Worm (Caenorhabditis elegans) whole organism, L2 larva: ENCODE data around the gene chk-2.

Experiments used
- C34F6.9 ChIP-seq: fragments of 150-350 bp; optimal IDR thresholded peaks from 2 replicates; lab custom pipeline; 2014; ENCODE audit warnings: missing biosample characterization, missing genetic modification characterization
- F13H6.1 ChIP-seq: sonication (generic microtip); optimal IDR thresholded peaks from 2 replicates; lab custom pipeline; 2016; ENCODE audit warnings: missing genetic modification characterization, missing compliant biosample characterization
- R02D3.7 ChIP-seq: fragments of 150-350 bp; optimal IDR thresholded peaks from 2 replicates; lab custom pipeline; 2014; ENCODE audit warnings: missing biosample characterization, missing genetic modification characterization
- Y55F3AM.14 ChIP-seq: fragments of 200-800 bp; sonication (Bioruptor generic); optimal IDR thresholded peaks from 2 replicates; lab custom pipeline; 2018; ENCODE audit warnings: mild to moderate bottlenecking, missing genetic modification characterization, missing compliant biosample characterization
- ZK546.5 ChIP-seq: sonication (generic microtip); optimal IDR thresholded peaks from 2 replicates; lab custom pipeline; 2017; ENCODE audit warnings: missing biosample characterization, missing genetic modification characterization
- alr-1 ChIP-seq: fragments of 150-350 bp; optimal IDR thresholded peaks from 2 replicates; lab custom pipeline; 2014; ENCODE audit warnings: missing biosample characterization, missing genetic modification characterization
- aly-2 ChIP-seq: fragments of 150-350 bp; optimal IDR thresholded peaks from 2 replicates; lab custom pipeline; 2014; ENCODE audit warnings: missing biosample characterization, missing genetic modification characterization
- ama-1 ChIP-seq: fragments of 150-350 bp; optimal IDR thresholded peaks from 2 replicates; lab custom pipeline; 2018; ENCODE audit warnings: inconsistent platforms
- blmp-1 ChIP-seq: sonication (generic microtip); optimal IDR thresholded peaks from 2 replicates; lab custom pipeline; 2017; ENCODE audit warnings: missing genetic modification characterization, mild to moderate bottlenecking, missing compliant biosample characterization, antibody characterized with exemption, moderate library complexity; ENCODE audit not compliant: insufficient read depth
- ceh-16 ChIP-seq: fragments of 150-350 bp; optimal IDR thresholded peaks from 2 replicates; lab custom pipeline; 2014; ENCODE audit warnings: missing biosample characterization, missing genetic modification characterization
- ceh-82 ChIP-seq: fragments of 150-350 bp; optimal IDR thresholded peaks from 2 replicates; lab custom pipeline; 2014; ENCODE audit warnings: missing biosample characterization, missing genetic modification characterization
- crh-2 ChIP-seq: sonication (generic microtip); optimal IDR thresholded peaks from 2 replicates; lab custom pipeline; 2017; ENCODE audit warnings: missing biosample characterization, missing genetic modification characterization
- dmd-4 ChIP-seq: sonication (generic microtip); optimal IDR thresholded peaks from 2 replicates; lab custom pipeline; 2017; ENCODE audit warnings: missing biosample characterization, missing genetic modification characterization
- egl-27 ChIP-seq: sonication (generic microtip); optimal IDR thresholded peaks from 3 replicates; lab custom pipeline; 2017; ENCODE audit warnings: missing biosample characterization, missing genetic modification reagents, missing genetic modification characterization
- elt-1 ChIP-seq: fragments of 150-350 bp; optimal IDR thresholded peaks from 2 replicates; lab custom pipeline; 2014; ENCODE audit warnings: missing biosample characterization, missing genetic modification characterization
- elt-3 ChIP-seq: sonication (generic microtip); optimal IDR thresholded peaks from 2 replicates; lab custom pipeline; 2017; ENCODE audit warnings: missing biosample characterization, missing genetic modification characterization
- fos-1 ChIP-seq: fragments of 150-350 bp; optimal IDR thresholded peaks from 2 replicates; lab custom pipeline; 2014; ENCODE audit warnings: missing biosample characterization, missing genetic modification characterization
- gmeb-1 ChIP-seq: fragments of 150-350 bp; optimal IDR thresholded peaks from 2 replicates; lab custom pipeline; 2014; ENCODE audit warnings: missing biosample characterization, missing genetic modification characterization
- lin-11 ChIP-seq: fragments of 150-350 bp; sonication (generic microtip); optimal IDR thresholded peaks from 2 replicates; lab custom pipeline; 2014; ENCODE audit warnings: missing biosample characterization, missing genetic modification characterization, inconsistent platforms, mixed read lengths
- lin-13 ChIP-seq: fragments of 150-350 bp; optimal IDR thresholded peaks from 2 replicates; lab custom pipeline; 2014; ENCODE audit warnings: missing biosample characterization, missing genetic modification reagents, missing genetic modification characterization
- lin-39 ChIP-seq: fragments of 150-350 bp; optimal IDR thresholded peaks from 2 replicates; lab custom pipeline; 2014; ENCODE audit warnings: missing biosample characterization, missing genetic modification reagents, missing genetic modification characterization
- lsy-2 ChIP-seq, 2 experiments: fragments of 150-350 bp in 1 of 2; sonication (generic microtip) in 1 of 2; optimal IDR thresholded peaks; 2 replicates each; lab custom pipeline; 2014 to 2017; ENCODE audit warnings: missing biosample characterization in 2 of 2, missing genetic modification characterization in 2 of 2
- mab-5 ChIP-seq: fragments of 150-350 bp; optimal IDR thresholded peaks from 2 replicates; lab custom pipeline; 2014; ENCODE audit warnings: missing biosample characterization, missing genetic modification characterization
- mbf-1 ChIP-seq: sonication (generic microtip); optimal IDR thresholded peaks from 2 replicates; lab custom pipeline; 2017; ENCODE audit warnings: missing biosample characterization, missing genetic modification characterization
- mdl-1 ChIP-seq, 2 experiments: fragments of 150-350 bp in 1 of 2; sonication (generic microtip) in 1 of 2; optimal IDR thresholded peaks; 2 replicates each; lab custom pipeline; 2017; ENCODE audit warnings: missing biosample characterization in 2 of 2, missing genetic modification characterization in 2 of 2
- nhr-10 ChIP-seq: sonication (generic microtip); optimal IDR thresholded peaks from 2 replicates; lab custom pipeline; 2017; ENCODE audit warnings: missing biosample characterization, missing genetic modification characterization
- nhr-11 ChIP-seq: fragments of 150-350 bp; optimal IDR thresholded peaks from 2 replicates; lab custom pipeline; 2014; ENCODE audit warnings: missing biosample characterization, missing genetic modification characterization
- nhr-12 ChIP-seq: fragments of 150-350 bp; optimal IDR thresholded peaks from 2 replicates; lab custom pipeline; 2014; ENCODE audit warnings: missing biosample characterization, missing genetic modification characterization
- nhr-129 ChIP-seq: fragments of 150-350 bp; optimal IDR thresholded peaks from 2 replicates; lab custom pipeline; 2014; ENCODE audit warnings: missing biosample characterization, missing genetic modification characterization
- nhr-21 ChIP-seq: fragments of 150-350 bp; optimal IDR thresholded peaks from 2 replicates; lab custom pipeline; 2014; ENCODE audit warnings: missing biosample characterization, missing genetic modification characterization
- nhr-23 ChIP-seq: fragments of 150-350 bp; optimal IDR thresholded peaks from 2 replicates; lab custom pipeline; 2014; ENCODE audit warnings: missing biosample characterization, missing genetic modification reagents, missing genetic modification characterization
- nhr-237 ChIP-seq: fragments of 150-350 bp; optimal IDR thresholded peaks from 2 replicates; lab custom pipeline; 2014; ENCODE audit warnings: missing biosample characterization, missing genetic modification characterization
- nhr-25 ChIP-seq: fragments of 150-350 bp; sonication (generic microtip); optimal IDR thresholded peaks from 3 replicates; lab custom pipeline; 2014; ENCODE audit warnings: missing biosample characterization, missing genetic modification characterization
- nhr-6 ChIP-seq: fragments of 150-350 bp; optimal IDR thresholded peaks from 2 replicates; lab custom pipeline; 2014; ENCODE audit warnings: missing biosample characterization, missing genetic modification characterization
- nhr-77 ChIP-seq: fragments of 150-350 bp; optimal IDR thresholded peaks from 2 replicates; lab custom pipeline; 2014; ENCODE audit warnings: missing biosample characterization, missing genetic modification characterization
- peb-1 ChIP-seq: fragments of 150-350 bp; optimal IDR thresholded peaks from 2 replicates; lab custom pipeline; 2014; ENCODE audit warnings: missing biosample characterization, missing genetic modification characterization
- sem-4 ChIP-seq: fragments of 150-350 bp; optimal IDR thresholded peaks from 2 replicates; lab custom pipeline; 2014; ENCODE audit warnings: missing biosample characterization, missing genetic modification reagents, missing genetic modification characterization
- skn-1 ChIP-seq: sonication (generic microtip); optimal IDR thresholded peaks from 2 replicates; lab custom pipeline; 2017; ENCODE audit warnings: missing biosample characterization, missing genetic modification characterization
- sma-3 ChIP-seq: sonication (generic microtip); optimal IDR thresholded peaks from 2 replicates; lab custom pipeline; 2016; ENCODE audit warnings: missing genetic modification reagents, missing genetic modification characterization, missing compliant biosample characterization
- sma-9 ChIP-seq, 2 experiments: fragments of 150-350 bp in 1 of 2; sonication (generic microtip) in 1 of 2; optimal IDR thresholded peaks; 2 replicates each; lab custom pipeline; 2014 to 2016; ENCODE audit warnings: missing genetic modification characterization in 2 of 2, mild to moderate bottlenecking in 1 of 2, missing biosample characterization in 1 of 2, missing compliant biosample characterization in 1 of 2, missing genetic modification reagents in 1 of 2, moderate library complexity in 1 of 2
- snpc-4 ChIP-seq: fragments of 150-350 bp; optimal IDR thresholded peaks from 2 replicates; lab custom pipeline; 2014; ENCODE audit warnings: missing biosample characterization, missing genetic modification characterization
- unc-39 ChIP-seq: fragments of 150-350 bp; optimal IDR thresholded peaks from 2 replicates; lab custom pipeline; 2014; ENCODE audit warnings: missing biosample characterization, missing genetic modification characterization
- unc-55 ChIP-seq: fragments of 150-350 bp; sonication (generic microtip); optimal IDR thresholded peaks from 3 replicates; lab custom pipeline; 2014; ENCODE audit warnings: missing biosample characterization, missing genetic modification reagents, missing genetic modification characterization
- unc-62 ChIP-seq: fragments of 150-350 bp; optimal IDR thresholded peaks from 2 replicates; lab custom pipeline; 2014; ENCODE audit warnings: missing biosample characterization, missing genetic modification reagents, missing genetic modification characterization
- zag-1 ChIP-seq: fragments of 150-350 bp; optimal IDR thresholded peaks from 2 replicates; lab custom pipeline; 2014; ENCODE audit warnings: missing biosample characterization, missing genetic modification characterization
- ztf-1 ChIP-seq: fragments of 200-800 bp; sonication (Bioruptor generic); conservative IDR thresholded peaks from 2 replicates; pipeline ENCODE4 v1.3.6; 2022; ENCODE audit warnings: missing genetic modification characterization, missing compliant biosample characterization
- ztf-11 ChIP-seq: sonication (generic microtip); optimal IDR thresholded peaks from 2 replicates; lab custom pipeline; 2017; ENCODE audit warnings: missing biosample characterization, missing genetic modification characterization
- ztf-4 ChIP-seq: fragments of 150-350 bp; optimal IDR thresholded peaks from 2 replicates; lab custom pipeline; 2014; ENCODE audit warnings: missing biosample characterization, missing genetic modification characterization

Gene chk-2

DNA sequence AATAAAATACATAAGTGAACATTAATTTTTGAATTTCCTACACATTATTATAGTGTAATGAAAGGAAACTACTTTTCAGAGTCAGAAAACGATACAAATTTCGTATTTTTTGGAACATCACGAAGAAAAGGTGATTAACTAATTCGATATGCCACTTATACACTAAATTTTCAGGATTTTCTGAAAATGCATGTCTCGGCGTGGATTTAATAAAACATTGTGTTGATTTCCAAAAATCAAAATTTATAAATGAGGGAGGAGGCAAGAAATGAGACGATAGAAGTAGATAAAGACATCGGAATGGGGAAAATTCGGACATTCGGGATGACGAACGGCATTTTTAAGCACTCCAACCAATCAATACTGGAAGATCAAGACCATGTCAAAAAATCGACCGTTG is 16.7 kb downstream of the chk-2 start, which contains the start of gene Y116F11B.14:
TSS of gene Y116F11B.14 (plus strand) at position 301 of the 400 bp plus-strand sequence.
- TF ChIP-seq ceh-82 (tag; lab: Kevin White, UChicago) (no peak), elt-3 (no peak), sma-3 (no peak)

ce11 chrV:19897982-19898381 is 17.8 kb downstream of the chk-2 start:
- no peak for TF ChIP-seq unc-39 (tag; lab: Kevin White, UChicago)
- TF ChIP-seq fos-1 (tag; lab: Kevin White, UChicago), result peak; percentile 78

DNA sequence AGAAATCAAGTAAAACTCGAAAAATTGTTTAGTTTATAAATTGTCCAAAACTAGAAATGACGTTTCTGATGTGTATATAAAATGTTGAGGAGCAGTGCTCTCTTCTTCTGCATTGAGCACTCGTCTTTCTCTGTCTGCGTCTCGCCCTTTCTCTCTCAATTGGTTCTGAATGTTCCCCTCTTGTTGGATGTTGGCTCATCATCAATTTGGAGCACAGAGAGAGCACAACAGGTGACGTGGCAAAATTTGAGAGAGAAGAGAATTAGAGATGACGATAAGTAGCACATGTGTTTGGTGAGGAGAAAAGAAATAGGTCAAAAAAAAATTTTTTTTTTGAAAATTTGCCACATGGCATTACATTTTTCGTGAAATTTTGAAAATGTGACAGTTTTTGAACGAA is 18.3 kb downstream of the chk-2 start:
- TF ChIP-seq mbf-1 (tag; lab: Kevin White, UChicago) (no peak), snpc-4 (tag; lab: Kevin White, UChicago) (no peak), blmp-1 (tag; lab: Kevin White, UChicago) (no peak), ztf-11 (tag; lab: Kevin White, UChicago) (no peak), R02D3.7 (no peak), ztf-1 (GFP tag; lab: Robert Waterston, UW) (no peak), ama-1 (lab: Kevin White, UChicago) (no peak), elt-3 (no peak), sma-3 (no peak), nhr-23 (no peak), ztf-4 (tag; lab: Kevin White, UChicago) (peak; percentile 64), unc-39 (tag; lab: Kevin White, UChicago) (no peak), sem-4 (tag; lab: Kevin White, UChicago) (peak; percentile 23), elt-1 (no peak), fos-1 (tag; lab: Kevin White, UChicago) (peak; percentile 17), mdl-1 (tag; optimal IDR thresholded peaks at IDR 0.05; lab: Kevin White, UChicago) (peak in 1 of 2 experiments; percentile 32), unc-62 (GFP tag; lab: Kevin White, UChicago) (no peak), mab-5 (peak; percentile 27), nhr-77 (tag; lab: Kevin White, UChicago) (no peak), nhr-237 (no peak), unc-55 (GFP tag; lab: Kevin White, UChicago) (peak; percentile 58), skn-1 (tag; lab: Kevin White, UChicago) (no peak), sma-9 (GFP tag; optimal IDR thresholded peaks at IDR 0.05; lab: Kevin White, UChicago) (peak; percentile 70), sma-9 (tag; optimal IDR thresholded peaks at IDR 0.05; lab: Kevin White, UChicago) (no peak), lin-11 (tag; lab: Kevin White, UChicago) (no peak), aly-2 (tag; lab: Kevin White, UChicago) (no peak), egl-27 (tag; lab: Kevin White, UChicago) (no peak), nhr-6 (tag; lab: Kevin White, UChicago) (peak; percentile 30), ceh-16 (tag; lab: Kevin White, UChicago) (no peak), dmd-4 (tag; lab: Kevin White, UChicago) (no peak), C34F6.9 (tag; lab: Kevin White, UChicago) (peak; percentile 75), gmeb-1 (tag; lab: Kevin White, UChicago) (no peak), nhr-21 (tag; lab: Kevin White, UChicago) (no peak), lsy-2 (tag; optimal IDR thresholded peaks at IDR 0.05; lab: Kevin White, UChicago) (peak in 1 of 2 experiments; percentile 74), zag-1 (peak; percentile 63), ceh-82 (tag; lab: Kevin White, UChicago) (no peak), nhr-25 (no peak), nhr-129 (tag; lab: Kevin White, UChicago) (peak; percentile 80), lin-39 (tag; lab: Kevin White, UChicago) (no peak), alr-1 (tag; lab: Kevin White, UChicago) (no peak), nhr-11 (tag; lab: Kevin White, UChicago) (no peak), peb-1 (tag; lab: Kevin White, UChicago) (no peak), nhr-12 (tag; lab: Kevin White, UChicago) (no peak), ZK546.5 (tag; lab: Kevin White, UChicago) (no peak), crh-2 (tag; lab: Kevin White, UChicago) (peak; percentile 99), Y55F3AM.14 (GFP tag; lab: Kevin White, UChicago) (no peak), lin-13 (GFP tag; lab: Kevin White, UChicago) (peak; percentile 60), F13H6.1 (tag; lab: Kevin White, UChicago) (peak; percentile 66), nhr-10 (tag; lab: Kevin White, UChicago) (no peak)
- TF ChIP-seq, all 48 proteins: peak for 15
